Fruit fly (Drosophila melanogaster): Measurements from ENCODE around the gene Act5C.

The Act5C gene

dm6 chrX:5901628-5902213 is 1.1 kb downstream of the Act5C start (continued):
- TF ChIP-seq CG31441 (GFP tag; IDR thresholded peaks at IDR 0.05) = no peak
- TF ChIP-seq chinmo (GFP tag; IDR thresholded peaks at IDR 0.05; ENCODE audit: partially characterized antibody) = peak; percentile 86; the same call in 2 of the 4 replicates
- TF ChIP-seq CG3838 (GFP tag; optimal IDR thresholded peaks at IDR 0.05) = no peak
- TF ChIP-seq CG18262 (tag; optimal IDR thresholded peaks at IDR 0.05) = no peak
- peak; percentile 17 for TF ChIP-seq D19A (tag; optimal IDR thresholded peaks at IDR 0.05)
- TF ChIP-seq mirr (GFP tag; optimal IDR thresholded peaks at IDR 0.05) = no peak
- no peak for TF ChIP-seq cas (GFP tag; IDR thresholded peaks at IDR 0.05)
- no peak; the same call in 1 of the 2 replicates for TF ChIP-seq CG14014 (GFP tag; IDR thresholded peaks at IDR 0.05)
- TF ChIP-seq CG1602 (GFP tag; optimal IDR thresholded peaks at IDR 0.05) = no peak
- TF ChIP-seq CHES-1-like (GFP tag; optimal IDR thresholded peaks at IDR 0.05) = no peak
- TF ChIP-seq Usf (GFP tag; optimal IDR thresholded peaks at IDR 0.05) = no peak
- TF ChIP-seq CG3065 (GFP tag; optimal IDR thresholded peaks at IDR 0.05) = no peak
- no peak for TF ChIP-seq ems (GFP tag; optimal IDR thresholded peaks at IDR 0.05)
- TF ChIP-seq rib (GFP tag; IDR thresholded peaks at IDR 0.05) = peak; percentile 73; the same call in 1 of the 2 replicates
- TF ChIP-seq Ada2b (GFP tag; IDR thresholded peaks at IDR 0.05) = no peak; the same call in 1 of the 2 replicates
- no peak for TF ChIP-seq CG7928 (GFP tag; optimal IDR thresholded peaks at IDR 0.05)
- TF ChIP-seq CG1603 (tag; optimal IDR thresholded peaks at IDR 0.05) = peak; percentile 19
- no peak for TF ChIP-seq repo (GFP tag; optimal IDR thresholded peaks at IDR 0.05)
- TF ChIP-seq dmrt11E (tag; optimal IDR thresholded peaks at IDR 0.05) = no peak
- TF ChIP-seq CG10321 (GFP tag; IDR thresholded peaks at IDR 0.05) = peak; percentile 95
- TF ChIP-seq dmrt99B (tag; optimal IDR thresholded peaks at IDR 0.05) = peak; percentile 31
- no peak for TF ChIP-seq CG5245 (GFP tag; optimal IDR thresholded peaks at IDR 0.05)
- TF ChIP-seq run (tag; optimal IDR thresholded peaks at IDR 0.05) = no peak
- no peak; the same call in 1 of the 2 replicates for TF ChIP-seq CG13287 (GFP tag; IDR thresholded peaks at IDR 0.05; ENCODE audit: partially characterized antibody)
- TF ChIP-seq Oli (tag; optimal IDR thresholded peaks at IDR 0.05) = no peak
- peak; percentile 44 for TF ChIP-seq zf30C (GFP tag; optimal IDR thresholded peaks at IDR 0.05)
- no peak for TF ChIP-seq dm (GFP tag; optimal IDR thresholded peaks at IDR 0.05)
- peak; percentile 31; the same call in 1 of the 2 replicates for TF ChIP-seq seq (GFP tag; IDR thresholded peaks at IDR 0.05)
- peak; percentile 70 for TF ChIP-seq ci (GFP tag; IDR thresholded peaks at IDR 0.05)
- TF ChIP-seq cad (GFP tag; optimal IDR thresholded peaks at IDR 0.05) = no peak
- TF ChIP-seq bbx (GFP tag; IDR thresholded peaks at IDR 0.05; ENCODE audit: partially characterized antibody) = peak; percentile 32; the same call in 1 of the 2 replicates
- TF ChIP-seq dati (GFP tag; IDR thresholded peaks at IDR 0.05) = no peak

dm6 chrX:5902701-5903100 is 2.0 kb downstream of the Act5C start:
- TF ChIP-seq gcm2 (GFP tag; optimal IDR thresholded peaks at IDR 0.05) = no peak
- TF ChIP-seq Poxn (GFP tag; IDR thresholded peaks at IDR 0.05) = no peak
- no peak for TF ChIP-seq CG14441 (GFP tag; IDR thresholded peaks at IDR 0.05)
- no peak for TF ChIP-seq Sox100B (GFP tag; optimal IDR thresholded peaks at IDR 0.05)
- TF ChIP-seq Trl (optimal IDR thresholded peaks at IDR 0.05) = no peak
- TF ChIP-seq Trl (GFP tag; optimal IDR thresholded peaks at IDR 0.05) = no peak
- no peak for TF ChIP-seq Optix (GFP tag; IDR thresholded peaks at IDR 0.05)
- no peak for TF ChIP-seq YL-1 (GFP tag; optimal IDR thresholded peaks at IDR 0.05)
- no peak for TF ChIP-seq CG18011 (GFP tag; optimal IDR thresholded peaks at IDR 0.05)
- TF ChIP-seq NC2β (GFP tag; optimal IDR thresholded peaks at IDR 0.05) = no peak
- peak; percentile 11; the same call in 1 of the 3 replicates for TF ChIP-seq CG2889 (GFP tag; IDR thresholded peaks at IDR 0.05)
- TF ChIP-seq CG18619 (GFP tag; optimal IDR thresholded peaks at IDR 0.05) = no peak
- peak; percentile 41 for TF ChIP-seq sens (GFP tag)
- TF ChIP-seq sim (GFP tag; IDR thresholded peaks at IDR 0.05) = no peak
- TF ChIP-seq Xbp1 (GFP tag; optimal IDR thresholded peaks at IDR 0.05) = no peak
- TF ChIP-seq CG15514 (GFP tag; optimal IDR thresholded peaks at IDR 0.05) = no peak
- TF ChIP-seq HLH4C (GFP tag; IDR thresholded peaks at IDR 0.05; ENCODE audit: partially characterized antibody) = no peak
- no peak for TF ChIP-seq CG3407 (GFP tag; optimal IDR thresholded peaks at IDR 0.05)
- 0 out of 3 replicates have a peak, but pooled peaks have one; percentile 33 for TF ChIP-seq CG3726 (GFP tag; IDR thresholded peaks at IDR 0.05)
- TF ChIP-seq zfh1 (GFP tag; IDR thresholded peaks at IDR 0.05) = no peak
- TF ChIP-seq chif (GFP tag; optimal IDR thresholded peaks at IDR 0.05) = no peak

Measured in whole organism, embryonic.